Worm (Caenorhabditis elegans): ENCODE measurements around the gene C25F6.1.

DNA sequence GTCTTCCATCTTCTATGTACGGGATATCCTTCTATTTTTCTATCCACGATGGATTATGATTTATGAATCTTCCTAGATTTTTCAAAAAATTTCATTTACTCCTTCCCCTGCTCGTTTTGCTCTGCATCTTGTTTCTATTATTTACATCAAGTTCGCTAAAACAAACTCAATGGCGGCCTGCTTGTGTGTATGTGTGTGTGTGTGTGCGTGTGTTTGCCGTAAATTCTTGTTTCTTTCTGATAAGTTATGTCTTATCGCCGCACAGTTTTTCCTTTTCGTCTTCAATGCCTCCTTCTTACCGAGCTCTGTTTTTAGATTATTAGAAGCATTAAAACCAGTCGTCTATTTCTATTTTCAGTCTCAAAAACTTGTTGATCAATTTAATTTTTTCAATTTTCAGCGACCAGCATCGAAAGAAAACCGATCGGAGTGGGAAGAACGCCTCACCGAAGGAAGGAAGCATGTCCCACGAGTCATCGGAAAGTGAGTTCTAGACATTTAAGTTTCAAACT, 6.9 kb upstream of the C25F6.1 start, which contains the start of gene dlg-1:
- TF ChIP-seq nfya-1 (tag; optimal IDR thresholded peaks at IDR 0.05; ENCODE audit: borderline replicate concordance, insufficient read depth) (no peak), athp-1 (tag; optimal IDR thresholded peaks at IDR 0.05) (no peak), lsy-27 (tag; optimal IDR thresholded peaks at IDR 0.05; ENCODE audit: borderline replicate concordance, insufficient read depth) (no peak), nhr-80 (tag; optimal IDR thresholded peaks at IDR 0.05) (no peak), aptf-2 (GFP tag; conservative IDR thresholded peaks at IDR 0.05) (no peak), ets-4 (GFP tag; optimal IDR thresholded peaks at IDR 0.05) (no peak), ztf-25 (GFP tag; IDR thresholded peaks at IDR 0.05) (no peak)

Data from whole organism, young adult.